Fruit fly (Drosophila melanogaster) whole organism, pupa: ENCODE results near the gene CG14115.

Experiments
- CG10348 ChIP-seq: fragments of 200-800 bp; sonication (Bioruptor generic); IDR thresholded peaks from 2 replicates; pipeline ENCODE4 v1.3.6; 2022; ENCODE audit warnings: missing biosample characterization, missing genetic modification characterization
- CG12605 ChIP-seq: fragments of 200-800 bp; sonication (Bioruptor generic); IDR thresholded peaks from 2 replicates; pipeline ENCODE4 v1.3.6; 2022; ENCODE audit warnings: missing biosample characterization, missing genetic modification characterization
- CG13204 ChIP-seq: fragments of 200-800 bp; sonication (Bioruptor generic); optimal IDR thresholded peaks from 2 replicates; lab custom pipeline; 2018; ENCODE audit warnings: missing biosample characterization, mild to moderate bottlenecking, missing genetic modification characterization, moderate library complexity
- CG14655 ChIP-seq: fragments of 200-800 bp; sonication (Bioruptor generic); optimal IDR thresholded peaks from 3 replicates; lab custom pipeline; 2017; ENCODE audit warnings: mild to moderate bottlenecking, missing biosample characterization, missing genetic modification reagents, missing genetic modification characterization
- CG15710 ChIP-seq: fragments of 200-800 bp; sonication (Bioruptor generic); optimal IDR thresholded peaks from 2 replicates; lab custom pipeline; 2018; ENCODE audit warnings: missing biosample characterization, mild to moderate bottlenecking, missing genetic modification characterization, moderate library complexity
- CG17806 ChIP-seq: fragments of 200-800 bp; sonication (Bioruptor generic); optimal IDR thresholded peaks from 2 replicates; lab custom pipeline; 2018; ENCODE audit warnings: missing biosample characterization, mild to moderate bottlenecking, missing genetic modification characterization, moderate library complexity
- CG32121 ChIP-seq: fragments of 200-800 bp; sonication (Bioruptor generic); IDR thresholded peaks from 2 replicates; pipeline ENCODE4 v1.3.6; 2022; ENCODE audit warnings: missing biosample characterization, missing genetic modification characterization
- CG34367 ChIP-seq: fragments of 200-800 bp; sonication (Bioruptor generic); optimal IDR thresholded peaks from 2 replicates; lab custom pipeline; 2018; ENCODE audit warnings: missing biosample characterization, mild to moderate bottlenecking, missing genetic modification characterization
- CG4496 ChIP-seq: fragments of 200-800 bp; sonication (Bioruptor generic); IDR thresholded peaks from 3 replicates; pipeline ENCODE4 v1.3.6; 2022; ENCODE audit warnings: missing biosample characterization, missing genetic modification characterization
- CG8159 ChIP-seq: fragments of 200-800 bp; sonication (Bioruptor generic); optimal IDR thresholded peaks from 3 replicates; lab custom pipeline; 2018; ENCODE audit warnings: missing biosample characterization, mild to moderate bottlenecking, missing genetic modification characterization, moderate library complexity
- CG8301 ChIP-seq: fragments of 200-800 bp; sonication (Bioruptor generic); optimal IDR thresholded peaks from 2 replicates; lab custom pipeline; 2018; ENCODE audit warnings: missing biosample characterization, mild to moderate bottlenecking, missing genetic modification characterization
- CG9948 ChIP-seq: fragments of 200-800 bp; sonication (Bioruptor generic); optimal IDR thresholded peaks from 2 replicates; lab custom pipeline; 2018; ENCODE audit warnings: missing biosample characterization, mild to moderate bottlenecking, missing genetic modification characterization, moderate library complexity
- D1 ChIP-seq: fragments of 200-800 bp; sonication (Bioruptor generic); optimal IDR thresholded peaks from 2 replicates; lab custom pipeline; 2018; ENCODE audit warnings: missing biosample characterization, mild to moderate bottlenecking, missing genetic modification characterization, moderate library complexity
- EcR ChIP-seq: fragments of 200-800 bp; sonication (Bioruptor generic); optimal IDR thresholded peaks from 3 replicates; lab custom pipeline; 2019; ENCODE audit warnings: missing biosample characterization, missing genetic modification characterization, mild to moderate bottlenecking, moderate library complexity, missing genetic modification reagents
- Ets98B ChIP-seq: fragments of 200-800 bp; sonication (Bioruptor generic); IDR thresholded peaks from 2 replicates; pipeline ENCODE4 v1.3.6; 2022; ENCODE audit warnings: missing biosample characterization, missing genetic modification characterization
- Pif1A ChIP-seq: fragments of 200-800 bp; sonication (Bioruptor generic); optimal IDR thresholded peaks from 3 replicates; lab custom pipeline; 2016; ENCODE audit warnings: missing biosample characterization, missing genetic modification characterization
- Pif1B ChIP-seq: fragments of 200-800 bp; sonication (Bioruptor generic); optimal IDR thresholded peaks from 3 replicates; lab custom pipeline; 2016; ENCODE audit warnings: missing biosample characterization, missing genetic modification characterization
- Snoo ChIP-seq: fragments of 200-800 bp; sonication (Bioruptor generic); optimal IDR thresholded peaks from 3 replicates; lab custom pipeline; 2017; ENCODE audit warnings: missing biosample characterization, mild to moderate bottlenecking, missing genetic modification characterization, inconsistent platforms
- fd96Ca ChIP-seq: fragments of 200-800 bp; sonication (Bioruptor generic); IDR thresholded peaks from 3 replicates; pipeline ENCODE4 v1.3.6; 2022; ENCODE audit warnings: missing biosample characterization, missing genetic modification characterization
- gl ChIP-seq: fragments of 200-800 bp; sonication (Bioruptor generic); optimal IDR thresholded peaks from 2 replicates; lab custom pipeline; 2018; ENCODE audit warnings: missing biosample characterization, mild to moderate bottlenecking, missing genetic modification characterization
- rn ChIP-seq: fragments of 200-800 bp; sonication (Bioruptor generic); IDR thresholded peaks from 2 replicates; pipeline ENCODE4 v1.3.6; 2022; ENCODE audit warnings: missing biosample characterization, missing genetic modification characterization

The CG14115 gene

DNA sequence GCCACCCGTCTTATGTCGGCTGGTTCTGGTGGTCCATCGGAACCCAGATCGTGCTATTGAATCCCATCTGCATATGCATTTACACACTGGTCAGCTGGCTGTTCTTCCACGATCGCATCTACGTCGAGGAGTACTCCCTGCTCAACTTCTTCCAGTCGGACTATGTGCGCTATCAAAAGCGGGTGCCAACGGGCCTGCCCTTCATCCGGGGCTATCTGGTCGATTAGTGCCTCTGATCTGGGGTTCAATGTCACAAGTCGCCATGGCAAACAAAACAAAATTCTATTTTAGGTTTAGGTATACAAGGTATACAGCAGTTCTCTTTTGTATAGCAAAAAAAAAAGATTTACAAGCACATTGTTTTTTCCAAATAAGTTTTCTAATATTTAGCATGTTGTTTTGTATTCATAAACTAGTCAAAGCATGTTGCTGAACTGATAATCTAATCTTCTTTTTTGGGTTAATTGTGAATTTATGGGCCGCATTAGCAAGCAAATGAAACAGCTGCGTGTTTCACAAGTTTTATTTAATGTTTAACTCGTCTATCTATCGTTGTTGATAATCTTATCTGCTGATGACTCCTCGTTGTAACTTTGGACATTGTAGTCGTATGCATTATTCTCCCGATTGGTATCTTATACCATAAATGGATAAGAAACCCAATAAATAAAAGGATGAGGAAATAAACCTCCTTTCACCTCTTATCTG lies 41.8 kb downstream of the CG14115 start:
- TF ChIP-seq Pif1B (no peak), CG4496 (GFP tag; lab: Robert Waterston, UW) (no peak), CG17806 (tag; lab: Kevin White, UChicago) (no peak), rn (GFP tag; lab: Robert Waterston, UW) (no peak), Snoo (no peak), CG13204 (no peak), CG14655 (GFP tag; lab: Kevin White, UChicago) (no peak), CG8159 (tag; lab: Kevin White, UChicago) (no peak), CG34367 (no peak), CG32121 (GFP tag; lab: Robert Waterston, UW) (no peak), CG8301 (tag; lab: Kevin White, UChicago) (no peak), fd96Ca (GFP tag; lab: Robert Waterston, UW) (no peak), D1 (tag; lab: Kevin White, UChicago) (no peak), CG9948 (tag; lab: Kevin White, UChicago) (no peak), CG15710 (tag; lab: Kevin White, UChicago) (no peak), CG10348 (GFP tag; lab: Robert Waterston, UW) (no peak), EcR (GFP tag; lab: Kevin White, UChicago) (no peak), CG12605 (no peak), gl (no peak), Pif1A (GFP tag; lab: Kevin White, UChicago) (no peak)

DNA sequence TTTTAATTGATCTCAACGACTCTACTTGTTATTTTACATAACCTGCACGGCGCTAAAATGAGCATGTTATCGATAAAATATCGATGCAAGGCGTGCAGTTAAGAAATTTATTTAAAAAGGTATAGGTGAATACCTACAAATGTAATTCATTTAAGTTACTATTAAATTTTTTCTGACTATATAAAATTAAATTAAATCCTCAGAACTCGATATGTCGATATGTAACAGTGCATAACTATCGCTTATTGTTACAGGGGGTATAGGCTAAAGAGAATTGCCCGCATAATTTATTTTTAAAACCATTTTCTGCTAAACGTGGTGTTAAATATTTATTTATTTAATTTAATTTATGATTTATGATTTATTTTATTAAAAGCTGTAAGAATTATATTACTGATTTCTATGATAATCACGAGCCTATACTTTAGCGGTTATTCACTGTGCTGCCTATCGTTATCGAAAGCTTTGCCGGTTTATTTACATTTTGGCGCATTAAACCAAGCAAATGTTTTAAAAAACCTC lies 43.4 kb downstream of the CG14115 start, which contains the start of the genes mRpL20 and Icmt:
Gene mRpL20, minus strand, starts transcription at position 65 of the 522 bp plus-strand sequence.
Gene Icmt, plus strand, starts transcription at position 464 of the 522 bp plus-strand sequence.
- TF ChIP-seq CG15710 (tag; lab: Kevin White, UChicago) = peak; percentile 98
- peak; percentile 87 for TF ChIP-seq CG17806 (tag; lab: Kevin White, UChicago)
- peak; percentile 93 for TF ChIP-seq CG34367
- TF ChIP-seq Pif1A (GFP tag; lab: Kevin White, UChicago) = peak; percentile 82
- peak; percentile 94 for TF ChIP-seq Ets98B (GFP tag; lab: Robert Waterston, UW)
- TF ChIP-seq gl = peak; percentile 41
- TF ChIP-seq Pif1B = peak; percentile 82
- peak; percentile 90 for TF ChIP-seq CG8159 (tag; lab: Kevin White, UChicago)
- TF ChIP-seq EcR (GFP tag; lab: Kevin White, UChicago) = peak; percentile 38
- peak; percentile 90 for TF ChIP-seq rn (GFP tag; lab: Robert Waterston, UW)
- peak; percentile 88 for TF ChIP-seq CG9948 (tag; lab: Kevin White, UChicago)
- TF ChIP-seq CG4496 (GFP tag; lab: Robert Waterston, UW) = peak; percentile 98
- peak; percentile 98 for TF ChIP-seq CG32121 (GFP tag; lab: Robert Waterston, UW)
- TF ChIP-seq Snoo = peak; percentile 97
- peak; percentile 72 for TF ChIP-seq D1 (tag; lab: Kevin White, UChicago)
- peak; percentile 97 for TF ChIP-seq CG12605
- TF ChIP-seq fd96Ca (GFP tag; lab: Robert Waterston, UW) = peak; percentile 66; the same call in 1 of the 3 replicates
- peak; percentile 82 for TF ChIP-seq CG10348 (GFP tag; lab: Robert Waterston, UW)
- peak; percentile 74 for TF ChIP-seq CG13204
- TF ChIP-seq CG14655 (GFP tag; lab: Kevin White, UChicago) = peak; percentile 88
- TF ChIP-seq CG8301 (tag; lab: Kevin White, UChicago) = peak; percentile 83

DNA sequence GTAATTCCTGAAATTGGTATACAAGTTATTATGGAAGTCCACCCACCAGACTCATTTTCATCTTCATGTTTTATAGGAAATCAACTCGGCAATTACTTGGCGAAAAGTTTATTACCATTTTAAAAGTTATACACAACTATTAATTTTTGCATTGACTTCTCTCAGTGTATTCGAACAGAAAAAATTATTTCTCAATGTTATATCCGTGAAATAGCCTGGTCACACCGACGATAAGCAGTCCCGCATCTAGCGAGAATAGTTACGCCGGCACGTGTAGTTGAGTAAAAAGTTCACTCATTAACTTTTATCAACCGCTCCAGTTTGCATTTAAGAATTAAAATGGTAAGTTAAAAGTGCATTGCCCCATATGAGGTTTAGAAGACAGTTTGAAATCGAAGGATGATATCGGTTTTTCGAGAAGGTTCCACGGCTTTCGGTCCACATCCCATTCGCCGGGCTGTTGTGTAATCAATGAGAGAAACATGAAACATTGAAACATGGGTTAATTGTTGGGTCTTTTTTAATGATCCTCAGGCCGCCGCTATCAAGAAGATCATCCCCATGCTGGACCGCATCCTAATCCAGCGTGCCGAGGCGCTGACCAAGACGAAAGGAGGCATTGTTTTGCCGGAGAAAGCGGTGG lies 45.3 kb downstream of the CG14115 start, which contains the start of gene CG11267:
Gene CG11267, plus strand, starts transcription at position 228 of the 643 bp plus-strand sequence.
- TF ChIP-seq CG8159 (tag; lab: Kevin White, UChicago) = peak; percentile 89
- TF ChIP-seq CG4496 (GFP tag; lab: Robert Waterston, UW) = peak; percentile 96
- peak; percentile 56 for TF ChIP-seq D1 (tag; lab: Kevin White, UChicago)
- peak; percentile 76 for TF ChIP-seq CG10348 (GFP tag; lab: Robert Waterston, UW)
- TF ChIP-seq Pif1B = peak; percentile 73
- peak; percentile 84 for TF ChIP-seq CG12605
- TF ChIP-seq Snoo = peak; percentile 77
- TF ChIP-seq CG8301 (tag; lab: Kevin White, UChicago) = peak; percentile 88
- TF ChIP-seq fd96Ca (GFP tag; lab: Robert Waterston, UW) = peak; percentile 55; the same call in 2 of the 3 replicates
- peak; percentile 94 for TF ChIP-seq Ets98B (GFP tag; lab: Robert Waterston, UW)
- peak; percentile 83 for TF ChIP-seq CG9948 (tag; lab: Kevin White, UChicago)
- TF ChIP-seq CG17806 (tag; lab: Kevin White, UChicago) = peak; percentile 88
- TF ChIP-seq CG32121 (GFP tag; lab: Robert Waterston, UW) = peak; percentile 84
- peak; percentile 86 for TF ChIP-seq rn (GFP tag; lab: Robert Waterston, UW)
- TF ChIP-seq CG34367 = peak; percentile 79
- peak; percentile 84 for TF ChIP-seq Pif1A (GFP tag; lab: Kevin White, UChicago)
- TF ChIP-seq EcR (GFP tag; lab: Kevin White, UChicago) = peak; percentile 82
- peak; percentile 90 for TF ChIP-seq CG14655 (GFP tag; lab: Kevin White, UChicago)
- peak; percentile 69 for TF ChIP-seq gl
- TF ChIP-seq CG13204 = no peak
- peak; percentile 79 for TF ChIP-seq CG15710 (tag; lab: Kevin White, UChicago)

DNA sequence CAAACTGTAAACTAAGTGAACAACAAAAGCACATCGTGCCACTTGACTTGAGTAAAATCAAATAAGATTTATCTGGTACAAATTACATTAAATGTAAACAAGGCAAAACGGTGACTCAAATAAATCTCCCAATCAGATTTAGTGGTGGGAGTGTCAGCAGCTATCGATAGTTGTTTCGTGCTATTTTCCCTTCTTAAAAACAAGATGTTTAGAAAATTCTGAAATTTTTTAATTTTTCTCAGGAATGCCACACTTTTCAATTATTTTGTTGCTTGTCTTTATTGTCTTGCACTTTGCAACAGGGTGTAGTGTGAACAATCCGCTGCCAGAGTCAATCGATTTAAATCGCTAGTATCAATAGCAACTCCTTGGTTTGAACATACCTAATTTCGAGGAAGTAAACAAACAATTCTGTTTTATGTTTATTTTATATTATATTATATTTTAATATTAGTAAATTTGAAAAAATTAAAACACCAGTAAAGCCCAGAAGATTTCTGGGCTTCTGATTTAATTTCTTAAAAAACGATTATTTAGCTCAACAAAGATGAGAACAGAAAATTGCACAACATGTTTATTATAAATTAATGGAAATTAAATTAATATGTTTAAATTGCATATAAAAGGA lies 45.9 kb downstream of the CG14115 start, which contains the start of gene MICAL-like:
Gene MICAL-like, minus strand, starts transcription at position 138 of the 628 bp plus-strand sequence.
- TF ChIP-seq EcR (GFP tag; lab: Kevin White, UChicago) = peak; percentile 89
- TF ChIP-seq CG4496 (GFP tag; lab: Robert Waterston, UW) = peak; percentile 25; the same call in 2 of the 3 replicates
- no peak for TF ChIP-seq Pif1B
